Fruit fly (Drosophila melanogaster) whole organism, adult: Measurements from ENCODE around the gene Nplp4.

Experiments used
- CG11617 ChIP-seq: fragments of 200-800 bp; sonication (Bioruptor generic); optimal IDR thresholded peaks from 2 replicates; lab custom pipeline; 2017; ENCODE audit warnings: mild to moderate bottlenecking, missing biosample characterization, missing genetic modification reagents, missing genetic modification characterization
- CG12768 ChIP-seq: fragments of 200-800 bp; sonication (Bioruptor generic); optimal IDR thresholded peaks from 2 replicates; lab custom pipeline; 2017; ENCODE audit warnings: missing biosample characterization, missing genetic modification characterization, mild to moderate bottlenecking, moderate library complexity, missing genetic modification reagents
- CG14711 ChIP-seq: fragments of 200-800 bp; sonication (Bioruptor generic); optimal IDR thresholded peaks from 2 replicates; lab custom pipeline; 2018; ENCODE audit warnings: missing biosample characterization, mild to moderate bottlenecking, missing genetic modification characterization, moderate library complexity
- CG1620 ChIP-seq: fragments of 200-800 bp; sonication (Bioruptor generic); optimal IDR thresholded peaks from 2 replicates; lab custom pipeline; 2016; ENCODE audit warnings: missing biosample characterization, missing genetic modification characterization
- CG33017 ChIP-seq: fragments of 200-800 bp; sonication (Bioruptor generic); optimal IDR thresholded peaks from 2 replicates; lab custom pipeline; 2018; ENCODE audit warnings: missing biosample characterization, mild to moderate bottlenecking, missing genetic modification characterization, moderate library complexity
- CG5204 ChIP-seq: fragments of 200-800 bp; sonication (Bioruptor generic); optimal IDR thresholded peaks from 2 replicates; lab custom pipeline; 2016; ENCODE audit warnings: missing biosample characterization, missing genetic modification characterization
- CG7045 ChIP-seq: fragments of 200-800 bp; sonication (Bioruptor generic); optimal IDR thresholded peaks from 2 replicates; lab custom pipeline; 2017; ENCODE audit warnings: missing biosample characterization, mild to moderate bottlenecking, missing genetic modification characterization
- CG7101 ChIP-seq: fragments of 200-800 bp; sonication (Bioruptor generic); optimal IDR thresholded peaks from 2 replicates; lab custom pipeline; 2018; ENCODE audit warnings: missing biosample characterization, mild to moderate bottlenecking, missing genetic modification characterization, moderate library complexity
- Clk ChIP-seq: fragments of 200-800 bp; sonication (Bioruptor generic); optimal IDR thresholded peaks from 2 replicates; lab custom pipeline; 2017; ENCODE audit warnings: missing biosample characterization, missing genetic modification characterization
- Crg-1 ChIP-seq: fragments of 200-800 bp; sonication (Bioruptor generic); optimal IDR thresholded peaks from 2 replicates; lab custom pipeline; 2016; ENCODE audit warnings: missing biosample characterization, missing genetic modification characterization
- Hr96 ChIP-seq: fragments of 200-800 bp; sonication (Bioruptor generic); optimal IDR thresholded peaks from 2 replicates; lab custom pipeline; 2016; ENCODE audit warnings: missing biosample characterization, missing genetic modification characterization
- Mnt ChIP-seq: fragments of 200-800 bp; sonication (Bioruptor generic); optimal IDR thresholded peaks from 2 replicates; lab custom pipeline; 2016; ENCODE audit warnings: missing biosample characterization, mild to moderate bottlenecking, missing genetic modification characterization
- bab1 ChIP-seq: fragments of 200-800 bp; sonication (Bioruptor generic); optimal IDR thresholded peaks from 3 replicates; lab custom pipeline; 2019; ENCODE audit warnings: missing biosample characterization, mild to moderate bottlenecking, missing genetic modification characterization, moderate library complexity
- cic ChIP-seq: fragments of 200-800 bp; sonication (Bioruptor generic); optimal IDR thresholded peaks from 2 replicates; lab custom pipeline; 2017; ENCODE audit warnings: missing biosample characterization, mild to moderate bottlenecking, missing genetic modification characterization, moderate library complexity
- cnc ChIP-seq, 2 experiments: fragments of >200 bp; optimal IDR thresholded peaks; 2 replicates each; lab custom pipeline; 2017
- kay ChIP-seq: fragments of 200-800 bp; sonication (Bioruptor generic); peaks from one replicate; lab custom pipeline; 2016; ENCODE audit warnings: missing biosample characterization, missing genetic modification characterization, borderline replicate concordance
- ovo ChIP-seq: fragments of 200-800 bp; sonication (Bioruptor generic); optimal IDR thresholded peaks from 2 replicates; lab custom pipeline; 2016; ENCODE audit warnings: missing biosample characterization, missing genetic modification characterization
- pad ChIP-seq: fragments of 200-800 bp; sonication (Bioruptor generic); optimal IDR thresholded peaks from 3 replicates; lab custom pipeline; 2017; ENCODE audit warnings: missing biosample characterization, missing genetic modification characterization, mild to moderate bottlenecking, moderate library complexity, missing genetic modification reagents
- tj ChIP-seq: fragments of 200-800 bp; sonication (Bioruptor generic); optimal IDR thresholded peaks from 3 replicates; lab custom pipeline; 2017; ENCODE audit warnings: missing biosample characterization, mild to moderate bottlenecking, missing genetic modification characterization, moderate library complexity
- toe ChIP-seq: fragments of 200-800 bp; sonication (Bioruptor generic); optimal IDR thresholded peaks from 2 replicates; lab custom pipeline; 2016; ENCODE audit warnings: missing biosample characterization, missing genetic modification characterization

Nplp4 gene

DNA sequence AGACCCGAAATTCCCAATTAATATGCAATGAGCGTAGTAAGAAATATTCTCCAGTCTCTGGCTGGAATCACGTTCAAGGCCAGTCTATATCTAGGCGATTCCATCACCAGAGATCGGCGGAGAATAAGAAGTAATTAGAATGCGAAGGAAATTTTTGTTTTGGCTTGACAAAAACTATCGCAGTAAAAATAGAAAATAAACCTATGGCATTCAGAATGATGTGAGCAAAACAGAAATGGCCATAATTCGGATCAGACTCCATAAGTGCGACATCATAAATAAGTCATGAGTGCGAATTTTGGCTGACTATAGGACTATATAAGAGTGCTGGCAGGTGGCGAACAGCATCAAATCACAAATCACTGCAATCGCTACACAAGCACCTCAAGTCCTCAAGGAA, at the start of gene Nplp4:
TSS of gene Nplp4 (plus strand) at position 301 of the 400 bp plus-strand sequence.
- TF ChIP-seq CG7045 (GFP tag; lab: Kevin White, UChicago) (no peak), CG11617 (GFP tag; lab: Kevin White, UChicago) (no peak), toe (GFP tag; lab: Kevin White, UChicago) (no peak), Clk (GFP tag; lab: Kevin White, UChicago) (no peak), bab1 (GFP tag; lab: Kevin White, UChicago) (no peak), CG12768 (GFP tag; lab: Kevin White, UChicago) (no peak), CG5204 (GFP tag; lab: Kevin White, UChicago) (no peak), CG14711 (tag; lab: Kevin White, UChicago) (no peak), Hr96 (no peak), Crg-1 (GFP tag; lab: Kevin White, UChicago) (no peak), pad (GFP tag; lab: Kevin White, UChicago) (no peak), CG33017 (tag; lab: Kevin White, UChicago) (no peak), tj (GFP tag; lab: Kevin White, UChicago) (no peak), Mnt (GFP tag; lab: Kevin White, UChicago) (no peak), kay (GFP tag; lab: Kevin White, UChicago) (no peak)

DNA sequence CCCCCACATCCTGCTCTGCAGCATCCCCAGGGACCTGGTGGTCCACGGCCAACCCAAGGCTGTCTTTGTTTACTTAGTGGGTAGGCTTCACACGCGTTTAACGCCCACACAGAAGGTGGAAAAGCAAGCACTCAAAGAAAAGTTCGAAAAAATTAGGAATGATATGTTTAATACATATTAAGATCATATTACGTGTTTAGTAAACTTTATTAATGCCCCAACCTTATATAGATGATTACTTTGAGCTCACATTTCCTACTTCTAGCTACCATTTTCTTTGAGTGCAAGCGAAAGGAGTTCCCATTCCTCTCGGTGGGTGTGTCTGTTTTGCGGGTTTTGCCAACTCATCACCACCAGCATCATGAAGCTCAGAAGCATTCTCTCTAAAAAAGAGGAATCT, 48.8 kb upstream of the Nplp4 start:
- no peak for TF ChIP-seq ovo
- TF ChIP-seq cnc (optimal IDR thresholded peaks at IDR 0.05; lab: Kevin White, UChicago): no peak
- no peak for TF ChIP-seq kay (GFP tag; lab: Kevin White, UChicago)
- TF ChIP-seq CG14711 (tag; lab: Kevin White, UChicago): no peak
- no peak for TF ChIP-seq CG5204 (GFP tag; lab: Kevin White, UChicago)
- TF ChIP-seq Clk (GFP tag; lab: Kevin White, UChicago): no peak
- TF ChIP-seq toe (GFP tag; lab: Kevin White, UChicago): no peak
- no peak for TF ChIP-seq tj (GFP tag; lab: Kevin White, UChicago)

DNA sequence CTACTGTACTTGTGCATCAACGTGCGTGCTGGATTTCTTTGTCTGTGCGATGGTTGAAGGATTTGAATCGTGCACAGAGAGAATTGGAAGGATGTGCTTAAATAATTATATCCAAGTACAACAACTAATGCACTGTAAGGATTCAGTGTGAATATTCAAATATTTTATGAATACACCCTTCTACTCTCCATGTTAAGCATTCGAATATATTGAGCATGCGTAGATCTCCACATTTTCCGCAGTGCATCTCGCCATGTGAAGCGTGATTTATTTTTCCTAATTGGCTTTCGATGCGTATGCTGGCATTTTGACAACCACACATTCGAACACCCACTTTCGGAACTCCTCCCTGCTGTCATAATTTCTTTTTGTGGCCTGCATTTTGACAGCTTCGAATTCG, 48.2 kb upstream of the Nplp4 start:
- TF ChIP-seq tj (GFP tag; lab: Kevin White, UChicago) (no peak), CG14711 (tag; lab: Kevin White, UChicago) (no peak), CG33017 (tag; lab: Kevin White, UChicago) (no peak), ovo (no peak), Clk (GFP tag; lab: Kevin White, UChicago) (no peak), CG7101 (tag; lab: Kevin White, UChicago) (no peak), Hr96 (no peak), CG11617 (GFP tag; lab: Kevin White, UChicago) (no peak), bab1 (GFP tag; lab: Kevin White, UChicago) (no peak), cic (GFP tag; lab: Kevin White, UChicago) (no peak), kay (GFP tag; lab: Kevin White, UChicago) (no peak), CG1620 (GFP tag; lab: Kevin White, UChicago) (no peak), Crg-1 (GFP tag; lab: Kevin White, UChicago) (no peak), CG7045 (GFP tag; lab: Kevin White, UChicago) (no peak), toe (GFP tag; lab: Kevin White, UChicago) (no peak), pad (GFP tag; lab: Kevin White, UChicago) (no peak)

DNA sequence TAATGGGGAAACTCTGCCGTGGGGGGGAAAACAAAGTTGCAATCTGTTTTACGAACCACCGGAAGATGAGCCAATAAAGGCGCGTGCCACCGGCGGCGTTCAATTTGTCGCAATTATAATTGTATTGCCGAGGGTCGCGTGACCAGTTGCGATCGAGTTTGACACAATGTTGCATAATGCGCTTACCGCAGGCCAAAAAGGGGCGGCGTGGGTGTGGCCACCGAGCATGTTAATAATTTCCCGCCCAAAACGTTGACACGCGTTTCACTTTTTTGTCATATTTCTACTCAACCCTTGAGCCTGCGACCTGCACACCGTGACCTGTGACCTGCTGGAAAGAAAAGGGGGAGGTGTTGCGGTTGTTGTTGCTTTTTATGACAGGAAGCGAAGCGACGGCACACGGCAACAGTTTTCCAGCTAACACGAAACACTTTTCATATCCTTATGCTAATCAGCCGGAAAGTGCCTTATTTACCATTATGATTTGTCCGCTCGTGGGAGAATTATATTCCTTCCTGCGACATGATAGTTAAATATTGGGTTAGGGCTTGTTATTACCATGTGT, 46.2 kb upstream of the Nplp4 start:
- no peak for TF ChIP-seq tj (GFP tag; lab: Kevin White, UChicago)
- TF ChIP-seq CG11617 (GFP tag; lab: Kevin White, UChicago): no peak
- TF ChIP-seq CG5204 (GFP tag; lab: Kevin White, UChicago): no peak

DNA sequence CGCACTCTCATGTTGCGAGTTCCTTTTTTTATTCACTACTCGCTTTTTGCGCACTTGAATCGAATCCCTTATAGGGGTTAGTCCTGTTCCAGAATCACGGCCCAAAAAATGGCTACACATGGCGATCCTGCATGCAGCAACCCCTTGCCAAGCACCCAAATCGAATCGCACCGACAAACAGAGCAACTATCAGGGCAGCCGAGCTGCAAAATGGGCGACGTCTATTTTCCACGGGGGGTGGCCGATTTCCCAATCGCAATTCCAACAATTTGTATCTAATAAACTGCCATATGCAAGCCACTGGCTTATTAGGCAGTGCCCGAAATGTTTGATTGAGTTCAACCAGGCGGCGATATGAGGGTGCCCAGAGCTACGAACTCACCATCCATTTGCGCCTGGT, 40.9 kb upstream of the Nplp4 start:
- no peak for TF ChIP-seq CG12768 (GFP tag; lab: Kevin White, UChicago)
- TF ChIP-seq Clk (GFP tag; lab: Kevin White, UChicago): no peak
- no peak for TF ChIP-seq ovo
- TF ChIP-seq CG33017 (tag; lab: Kevin White, UChicago): no peak
- no peak for TF ChIP-seq cic (GFP tag; lab: Kevin White, UChicago)
- no peak for TF ChIP-seq toe (GFP tag; lab: Kevin White, UChicago)
- TF ChIP-seq CG5204 (GFP tag; lab: Kevin White, UChicago): no peak
- no peak for TF ChIP-seq pad (GFP tag; lab: Kevin White, UChicago)
- no peak for TF ChIP-seq CG14711 (tag; lab: Kevin White, UChicago)
- no peak for TF ChIP-seq CG11617 (GFP tag; lab: Kevin White, UChicago)
- no peak for TF ChIP-seq cnc (optimal IDR thresholded peaks at IDR 0.05; lab: Kevin White, UChicago)
- TF ChIP-seq Hr96: no peak
- TF ChIP-seq CG7045 (GFP tag; lab: Kevin White, UChicago): no peak
- TF ChIP-seq CG1620 (GFP tag; lab: Kevin White, UChicago): no peak
- TF ChIP-seq tj (GFP tag; lab: Kevin White, UChicago): no peak
- TF ChIP-seq bab1 (GFP tag; lab: Kevin White, UChicago): no peak
- TF ChIP-seq kay (GFP tag; lab: Kevin White, UChicago): no peak
- TF ChIP-seq Crg-1 (GFP tag; lab: Kevin White, UChicago): no peak
- no peak for TF ChIP-seq CG7101 (tag; lab: Kevin White, UChicago)
- no peak for TF ChIP-seq Mnt (GFP tag; lab: Kevin White, UChicago)

DNA sequence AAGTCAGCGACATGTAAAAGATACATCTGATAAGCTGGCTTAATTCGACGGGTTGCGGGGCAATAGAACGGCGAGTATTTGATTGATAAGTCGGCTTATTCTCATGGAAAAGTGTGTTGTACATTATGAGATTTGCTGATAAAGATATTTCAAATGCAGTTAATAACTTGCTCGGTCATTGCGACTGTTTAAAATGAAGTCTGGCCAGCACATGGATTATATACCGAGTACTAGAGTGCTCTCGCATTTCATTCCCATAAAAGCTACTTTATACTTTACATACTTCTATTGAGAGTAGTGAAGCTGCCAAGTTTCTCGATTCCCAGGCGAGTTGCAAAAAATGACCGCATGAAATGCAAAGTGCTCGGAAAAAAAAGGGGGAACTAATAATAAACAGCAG, 40.4 kb upstream of the Nplp4 start:
- TF ChIP-seq Clk (GFP tag; lab: Kevin White, UChicago) (no peak), tj (GFP tag; lab: Kevin White, UChicago) (no peak), bab1 (GFP tag; lab: Kevin White, UChicago) (no peak), CG11617 (GFP tag; lab: Kevin White, UChicago) (no peak), CG33017 (tag; lab: Kevin White, UChicago) (no peak), toe (GFP tag; lab: Kevin White, UChicago) (no peak), Hr96 (no peak), cnc (optimal IDR thresholded peaks at IDR 0.05; lab: Kevin White, UChicago) (no peak), CG12768 (GFP tag; lab: Kevin White, UChicago) (no peak), Mnt (GFP tag; lab: Kevin White, UChicago) (no peak), CG7101 (tag; lab: Kevin White, UChicago) (no peak), CG1620 (GFP tag; lab: Kevin White, UChicago) (no peak), kay (GFP tag; lab: Kevin White, UChicago) (no peak), CG14711 (tag; lab: Kevin White, UChicago) (no peak), ovo (no peak), CG5204 (GFP tag; lab: Kevin White, UChicago) (no peak), cic (GFP tag; lab: Kevin White, UChicago) (no peak), Crg-1 (GFP tag; lab: Kevin White, UChicago) (no peak), pad (GFP tag; lab: Kevin White, UChicago) (no peak), CG7045 (GFP tag; lab: Kevin White, UChicago) (no peak)
